Worm (Caenorhabditis elegans) whole organism, L3 larva: ENCODE measurements around the gene Y54G11A.2.

Source experiments
- R02D3.7 ChIP-seq: fragments of 150-350 bp; optimal IDR thresholded peaks from 2 replicates; lab custom pipeline; 2014; ENCODE audit warnings: missing biosample characterization, missing genetic modification characterization
- ZK546.5 ChIP-seq: sonication (generic microtip); optimal IDR thresholded peaks from 2 replicates; lab custom pipeline; 2017; ENCODE audit warnings: missing biosample characterization, missing genetic modification characterization
- aly-2 ChIP-seq: fragments of 150-350 bp; optimal IDR thresholded peaks from 2 replicates; lab custom pipeline; 2014; ENCODE audit warnings: missing biosample characterization, missing genetic modification characterization
- ama-1 ChIP-seq: fragments of 150-350 bp; optimal IDR thresholded peaks from 2 replicates; lab custom pipeline; 2018
- ceh-16 ChIP-seq: sonication (generic microtip); optimal IDR thresholded peaks from 2 replicates; lab custom pipeline; 2017; ENCODE audit warnings: missing biosample characterization, missing genetic modification characterization
- ceh-28 ChIP-seq: fragments of 150-350 bp; optimal IDR thresholded peaks from 2 replicates; lab custom pipeline; 2014; ENCODE audit warnings: missing biosample characterization, missing genetic modification reagents, missing genetic modification characterization
- ceh-82 ChIP-seq: fragments of 150-350 bp; optimal IDR thresholded peaks from 2 replicates; lab custom pipeline; 2014; ENCODE audit warnings: missing biosample characterization, missing genetic modification characterization
- ceh-9 ChIP-seq: sonication (generic microtip); optimal IDR thresholded peaks from 2 replicates; lab custom pipeline; 2018; ENCODE audit warnings: missing biosample characterization, missing genetic modification characterization
- daf-12 ChIP-seq: fragments of 150-350 bp; optimal IDR thresholded peaks from 2 replicates; lab custom pipeline; 2014; ENCODE audit warnings: missing biosample characterization, missing genetic modification reagents, missing genetic modification characterization
- egl-27 ChIP-seq: sonication (generic microtip); optimal IDR thresholded peaks from 4 replicates; lab custom pipeline; 2017; ENCODE audit warnings: missing biosample characterization, missing genetic modification reagents, missing genetic modification characterization
- egl-5 ChIP-seq: fragments of 150-350 bp; optimal IDR thresholded peaks from 2 replicates; lab custom pipeline; 2017; ENCODE audit warnings: missing biosample characterization, missing genetic modification reagents, missing genetic modification characterization, inconsistent platforms
- elt-1 ChIP-seq: fragments of 150-350 bp; optimal IDR thresholded peaks from 2 replicates; lab custom pipeline; 2014; ENCODE audit warnings: missing biosample characterization, missing genetic modification characterization
- elt-2 ChIP-seq: sonication (generic microtip); optimal IDR thresholded peaks from 2 replicates; lab custom pipeline; 2016; ENCODE audit warnings: missing genetic modification reagents, mild to moderate bottlenecking, missing genetic modification characterization, missing compliant biosample characterization
- elt-3 ChIP-seq, 3 experiments: fragments of 150-350 bp in 1 of 3; sonication (generic microtip) in 2 of 3; optimal IDR thresholded peaks; 2 replicates in 2 of 3; 4 replicates in 1 of 3; lab custom pipeline; 2014 to 2017; ENCODE audit warnings: missing biosample characterization in 3 of 3, missing genetic modification characterization in 3 of 3
- eor-1 ChIP-seq, 2 experiments: fragments of 150-350 bp; optimal IDR thresholded peaks; 2 replicates each; lab custom pipeline; 2014 to 2018; ENCODE audit warnings: missing biosample characterization in 2 of 2, missing genetic modification characterization in 2 of 2
- fkh-10 ChIP-seq: sonication (generic microtip); optimal IDR thresholded peaks from 2 replicates; lab custom pipeline; 2017; ENCODE audit warnings: missing biosample characterization, missing genetic modification reagents, missing genetic modification characterization
- fkh-2 ChIP-seq: fragments of 150-350 bp; optimal IDR thresholded peaks from 2 replicates; lab custom pipeline; 2014; ENCODE audit warnings: missing biosample characterization, missing genetic modification reagents, missing genetic modification characterization
- fos-1 ChIP-seq: fragments of 150-350 bp; optimal IDR thresholded peaks from 2 replicates; lab custom pipeline; 2014; ENCODE audit warnings: missing biosample characterization, missing genetic modification characterization
- hmg-11 ChIP-seq: sonication (generic microtip); optimal IDR thresholded peaks from 2 replicates; lab custom pipeline; 2016; ENCODE audit warnings: missing genetic modification characterization, missing compliant biosample characterization
- jun-1 ChIP-seq: fragments of 150-350 bp; optimal IDR thresholded peaks from 2 replicates; lab custom pipeline; 2014; ENCODE audit warnings: missing biosample characterization, missing genetic modification reagents, missing genetic modification characterization
- lin-15B ChIP-seq: fragments of 150-350 bp; optimal IDR thresholded peaks from 2 replicates; lab custom pipeline; 2014; ENCODE audit warnings: missing biosample characterization, missing genetic modification characterization
- lin-39 ChIP-seq: fragments of 150-350 bp; optimal IDR thresholded peaks from 2 replicates; lab custom pipeline; 2018; ENCODE audit warnings: missing biosample characterization, missing genetic modification reagents, missing genetic modification characterization
- lsy-12 ChIP-seq: sonication (generic microtip); optimal IDR thresholded peaks from 2 replicates; lab custom pipeline; 2016; ENCODE audit warnings: mild to moderate bottlenecking, missing genetic modification characterization, missing compliant biosample characterization
- mdl-1 ChIP-seq: fragments of 150-350 bp; optimal IDR thresholded peaks from 2 replicates; lab custom pipeline; 2014; ENCODE audit warnings: missing biosample characterization, missing genetic modification characterization
- mml-1 ChIP-seq: fragments of 150-350 bp; sonication (generic microtip); optimal IDR thresholded peaks from 3 replicates; lab custom pipeline; 2014; ENCODE audit warnings: missing biosample characterization, missing genetic modification characterization
- nfya-1 ChIP-seq: sonication (generic microtip); optimal IDR thresholded peaks from 2 replicates; lab custom pipeline; 2017; ENCODE audit warnings: missing genetic modification characterization, mild to moderate bottlenecking, missing compliant biosample characterization, antibody characterized with exemption, moderate library complexity; ENCODE audit not compliant: insufficient read depth
- nhr-11 ChIP-seq: fragments of 150-350 bp; optimal IDR thresholded peaks from 2 replicates; lab custom pipeline; 2014; ENCODE audit warnings: missing biosample characterization, missing genetic modification characterization
- nhr-12 ChIP-seq: fragments of 150-350 bp; optimal IDR thresholded peaks from 2 replicates; lab custom pipeline; 2014; ENCODE audit warnings: missing biosample characterization, missing genetic modification characterization
- nhr-23 ChIP-seq: fragments of 150-350 bp; optimal IDR thresholded peaks from 2 replicates; lab custom pipeline; 2014; ENCODE audit warnings: missing biosample characterization, missing genetic modification reagents, missing genetic modification characterization
- nhr-237 ChIP-seq: fragments of 150-350 bp; optimal IDR thresholded peaks from 2 replicates; lab custom pipeline; 2014; ENCODE audit warnings: missing biosample characterization, missing genetic modification characterization
- nhr-25 ChIP-seq: sonication (generic microtip); optimal IDR thresholded peaks from 2 replicates; lab custom pipeline; 2017; ENCODE audit warnings: missing biosample characterization, missing genetic modification characterization
- nhr-28 ChIP-seq: fragments of 150-350 bp; optimal IDR thresholded peaks from 2 replicates; lab custom pipeline; 2014; ENCODE audit warnings: missing biosample characterization, missing genetic modification characterization
- nhr-43 ChIP-seq: sonication (generic microtip); optimal IDR thresholded peaks from 2 replicates; lab custom pipeline; 2016; ENCODE audit warnings: mild to moderate bottlenecking, missing genetic modification characterization, missing compliant biosample characterization; ENCODE audit not compliant: poor library complexity, severe bottlenecking
- nhr-67 ChIP-seq: fragments of 150-350 bp; optimal IDR thresholded peaks from 2 replicates; lab custom pipeline; 2014; ENCODE audit warnings: missing biosample characterization, missing genetic modification characterization
- nhr-76 ChIP-seq: fragments of 150-350 bp; sonication (generic microtip); optimal IDR thresholded peaks from 5 replicates; lab custom pipeline; 2014; ENCODE audit warnings: missing biosample characterization, missing genetic modification characterization
- nhr-77 ChIP-seq: fragments of 150-350 bp; optimal IDR thresholded peaks from 2 replicates; lab custom pipeline; 2014; ENCODE audit warnings: missing biosample characterization, missing genetic modification characterization
- pha-4 ChIP-seq: fragments of 150-350 bp; optimal IDR thresholded peaks from 2 replicates; lab custom pipeline; 2014; ENCODE audit warnings: missing biosample characterization, missing genetic modification reagents, missing genetic modification characterization
- pqm-1 ChIP-seq: fragments of 150-350 bp; optimal IDR thresholded peaks from 2 replicates; lab custom pipeline; 2017; ENCODE audit warnings: missing biosample characterization, missing genetic modification characterization, inconsistent platforms
- sea-2 ChIP-seq: fragments of 150-350 bp; sonication (generic microtip); optimal IDR thresholded peaks from 4 replicates; lab custom pipeline; 2014; ENCODE audit warnings: missing biosample characterization, missing genetic modification reagents, missing genetic modification characterization
- skn-1 ChIP-seq: fragments of 150-350 bp; optimal IDR thresholded peaks from 2 replicates; lab custom pipeline; 2014; ENCODE audit warnings: missing biosample characterization, missing genetic modification characterization
- snpc-4 ChIP-seq: fragments of 150-350 bp; optimal IDR thresholded peaks from 2 replicates; lab custom pipeline; 2014; ENCODE audit warnings: missing biosample characterization, missing genetic modification characterization
- tbx-2 ChIP-seq: sonication (generic microtip); optimal IDR thresholded peaks from 2 replicates; lab custom pipeline; 2016; ENCODE audit warnings: mild to moderate bottlenecking, missing genetic modification characterization, missing compliant biosample characterization
- unc-39 ChIP-seq: sonication (generic microtip); optimal IDR thresholded peaks from 4 replicates; lab custom pipeline; 2017; ENCODE audit warnings: missing biosample characterization, missing genetic modification characterization
- unc-62 ChIP-seq: fragments of 150-350 bp; sonication (generic microtip); optimal IDR thresholded peaks from 4 replicates; lab custom pipeline; 2014; ENCODE audit warnings: missing biosample characterization, missing genetic modification reagents, missing genetic modification characterization
- zag-1 ChIP-seq: fragments of 150-350 bp; optimal IDR thresholded peaks from 2 replicates; lab custom pipeline; 2014; ENCODE audit warnings: missing biosample characterization, missing genetic modification characterization
- ztf-11 ChIP-seq: fragments of 150-350 bp; optimal IDR thresholded peaks from 2 replicates; lab custom pipeline; 2014; ENCODE audit warnings: missing biosample characterization, missing genetic modification characterization
- ztf-4 ChIP-seq: fragments of 150-350 bp; optimal IDR thresholded peaks from 2 replicates; lab custom pipeline; 2014; ENCODE audit warnings: missing biosample characterization, missing genetic modification characterization

Gene Y54G11A.2

DNA sequence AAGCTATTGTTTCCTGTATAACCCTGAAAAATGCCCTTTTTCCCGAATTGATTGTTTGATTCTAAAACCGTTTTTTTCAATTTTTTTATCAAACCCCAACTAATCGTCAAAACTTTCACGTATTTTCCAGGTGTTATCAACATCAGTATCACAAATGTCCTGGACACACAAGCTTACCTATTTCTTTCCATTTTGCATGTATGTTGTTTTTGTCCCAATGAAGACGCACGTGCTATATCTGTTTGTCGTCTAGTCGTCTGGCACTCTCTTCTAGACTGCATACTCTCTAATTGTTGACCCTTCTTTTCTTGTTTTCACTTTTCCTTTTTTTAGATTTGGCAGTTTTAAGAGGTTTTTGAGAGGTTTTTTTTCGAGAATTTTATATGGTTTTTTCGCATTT lies 44.2 kb downstream of the Y54G11A.2 start:
- TF ChIP-seq fos-1 (tag; lab: Kevin White, UChicago), result no peak
- TF ChIP-seq ztf-11 (tag; lab: Kevin White, UChicago), result no peak
- TF ChIP-seq elt-3 (tag; optimal IDR thresholded peaks at IDR 0.05; lab: Kevin White, UChicago), result no peak
- peak; percentile 61 for TF ChIP-seq pqm-1 (tag; lab: Kevin White, UChicago)
- TF ChIP-seq unc-39 (tag; lab: Kevin White, UChicago), result no peak
- peak; percentile 53 for TF ChIP-seq nfya-1
- TF ChIP-seq sea-2, result no peak
- TF ChIP-seq ceh-16 (tag; lab: Kevin White, UChicago), result no peak
- TF ChIP-seq nhr-67 (tag; lab: Kevin White, UChicago), result no peak
- no peak for TF ChIP-seq aly-2 (tag; lab: Kevin White, UChicago)
- no peak for TF ChIP-seq hmg-11 (tag; lab: Kevin White, UChicago)
- no peak for TF ChIP-seq ceh-82 (tag; lab: Kevin White, UChicago)
- TF ChIP-seq unc-62, result no peak
- no peak for TF ChIP-seq skn-1 (tag; lab: Kevin White, UChicago)
- TF ChIP-seq mml-1 (tag; lab: Kevin White, UChicago), result no peak
- TF ChIP-seq elt-1 (tag; lab: Kevin White, UChicago), result no peak
- no peak for TF ChIP-seq tbx-2 (tag; lab: Kevin White, UChicago)
- TF ChIP-seq zag-1, result no peak
- no peak for TF ChIP-seq ZK546.5 (tag; lab: Kevin White, UChicago)
- TF ChIP-seq nhr-237, result no peak
- TF ChIP-seq ztf-4 (tag; lab: Kevin White, UChicago), result no peak
- peak; percentile 90 for TF ChIP-seq mdl-1 (tag; lab: Kevin White, UChicago)
- TF ChIP-seq fkh-2 (tag; lab: Kevin White, UChicago), result no peak
- no peak for TF ChIP-seq nhr-12 (tag; lab: Kevin White, UChicago)
- TF ChIP-seq nhr-25 (tag; lab: Kevin White, UChicago), result peak; percentile 27
- TF ChIP-seq R02D3.7 (tag; lab: Kevin White, UChicago), result no peak
- TF ChIP-seq nhr-23 (tag; lab: Kevin White, UChicago), result peak; percentile 47
- no peak for TF ChIP-seq eor-1 (tag; optimal IDR thresholded peaks at IDR 0.05; lab: Kevin White, UChicago)
- TF ChIP-seq fkh-10 (GFP tag; lab: Kevin White, UChicago), result no peak
- TF ChIP-seq nhr-11 (tag; lab: Kevin White, UChicago), result no peak
- no peak for TF ChIP-seq daf-12 (tag; lab: Kevin White, UChicago)
- peak; percentile 92 for TF ChIP-seq elt-2 (tag; lab: Kevin White, UChicago)
- TF ChIP-seq lin-15B (tag; lab: Kevin White, UChicago), result no peak
- TF ChIP-seq jun-1 (tag; lab: Kevin White, UChicago), result peak; percentile 63
- TF ChIP-seq pha-4 (tag; lab: Kevin White, UChicago), result peak; percentile 96
- TF ChIP-seq ceh-28 (tag; lab: Kevin White, UChicago), result peak; percentile 23
- TF ChIP-seq nhr-77 (tag; lab: Kevin White, UChicago), result no peak
- no peak for TF ChIP-seq lin-39 (tag; lab: Kevin White, UChicago)
- TF ChIP-seq nhr-76 (tag; lab: Kevin White, UChicago), result no peak
- no peak for TF ChIP-seq egl-27 (tag; lab: Kevin White, UChicago)
- no peak for TF ChIP-seq lsy-12
- no peak for TF ChIP-seq ama-1 (lab: Kevin White, UChicago)
- peak; percentile 47 for TF ChIP-seq nhr-43
- TF ChIP-seq snpc-4, result peak; percentile 42
- no peak for TF ChIP-seq ceh-9
- no peak for TF ChIP-seq nhr-28 (tag; lab: Kevin White, UChicago)
- peak; percentile 24 for TF ChIP-seq egl-5 (tag; lab: Kevin White, UChicago)
